Worm (Caenorhabditis elegans): Measurements from ENCODE around the gene Y49F6A.12.

The Y49F6A.12 gene

ce11 chrII:3598721-3599120, 3.3 kb downstream of the Y49F6A.12 start, which contains the start of gene Y49F6A.11:
Gene Y49F6A.11, minus strand, starts transcription at chrII:3598821.
- TF ChIP-seq elt-1 (tag; optimal IDR thresholded peaks at IDR 0.05) (no peak), ZK546.5 (tag; optimal IDR thresholded peaks at IDR 0.05) (no peak), nhr-21 (tag; optimal IDR thresholded peaks at IDR 0.05) (no peak), blmp-1 (tag; optimal IDR thresholded peaks at IDR 0.05; ENCODE audit: insufficient read depth) (no peak)

ce11 chrII:3604578-3604977, 9.1 kb downstream of the Y49F6A.12 start:
- TF ChIP-seq sma-3 (GFP tag; optimal IDR thresholded peaks at IDR 0.05) (no peak), nhr-6 (tag; optimal IDR thresholded peaks at IDR 0.05) (no peak)

ce11 chrII:3609764-3610163, 14.3 kb downstream of the Y49F6A.12 start, which contains the start of gene Y49F6A.5:
Gene Y49F6A.5, minus strand, starts transcription at chrII:3609864.
- TF ChIP-seq nhr-237 (tag; optimal IDR thresholded peaks at IDR 0.05): no peak
- no peak for TF ChIP-seq elt-1 (tag; optimal IDR thresholded peaks at IDR 0.05)
- no peak for TF ChIP-seq nhr-21 (tag; optimal IDR thresholded peaks at IDR 0.05)
- TF ChIP-seq nhr-11 (tag; optimal IDR thresholded peaks at IDR 0.05): no peak
- no peak for TF ChIP-seq C34F6.9 (tag; optimal IDR thresholded peaks at IDR 0.05)
- no peak for TF ChIP-seq zag-1 (tag; optimal IDR thresholded peaks at IDR 0.05)
- no peak for TF ChIP-seq nhr-6 (tag; optimal IDR thresholded peaks at IDR 0.05)
- no peak for TF ChIP-seq sma-3 (GFP tag; optimal IDR thresholded peaks at IDR 0.05)
- no peak for TF ChIP-seq mab-5 (tag; optimal IDR thresholded peaks at IDR 0.05)
- TF ChIP-seq ztf-4 (tag; optimal IDR thresholded peaks at IDR 0.05): no peak
- no peak for TF ChIP-seq ztf-11 (tag; optimal IDR thresholded peaks at IDR 0.05)
- no peak for TF ChIP-seq ceh-16 (tag; optimal IDR thresholded peaks at IDR 0.05)
- no peak for TF ChIP-seq ama-1 (optimal IDR thresholded peaks at IDR 0.05)
- TF ChIP-seq unc-62 (GFP tag; optimal IDR thresholded peaks at IDR 0.05): no peak
- TF ChIP-seq nhr-129 (tag; optimal IDR thresholded peaks at IDR 0.05): no peak

ce11 chrII:3616615-3617014, 21.2 kb downstream of the Y49F6A.12 start:
- TF ChIP-seq ZK546.5 (tag; optimal IDR thresholded peaks at IDR 0.05) (no peak), lin-11 (tag; optimal IDR thresholded peaks at IDR 0.05) (no peak), unc-39 (tag; optimal IDR thresholded peaks at IDR 0.05) (no peak), C34F6.9 (tag; optimal IDR thresholded peaks at IDR 0.05) (no peak), fos-1 (tag; optimal IDR thresholded peaks at IDR 0.05) (no peak), sem-4 (tag; optimal IDR thresholded peaks at IDR 0.05) (no peak), dmd-4 (tag; optimal IDR thresholded peaks at IDR 0.05) (no peak), ceh-16 (tag; optimal IDR thresholded peaks at IDR 0.05) (no peak), ama-1 (optimal IDR thresholded peaks at IDR 0.05) (no peak), nhr-12 (tag; optimal IDR thresholded peaks at IDR 0.05) (no peak), unc-55 (GFP tag; optimal IDR thresholded peaks at IDR 0.05) (no peak)

- TF ChIP-seq unc-55 (GFP tag; optimal IDR thresholded peaks at IDR 0.05): no peak
- TF ChIP-seq nhr-11 (tag; optimal IDR thresholded peaks at IDR 0.05): no peak
- TF ChIP-seq C34F6.9 (tag; optimal IDR thresholded peaks at IDR 0.05): no peak
- no peak for TF ChIP-seq lin-11 (tag; optimal IDR thresholded peaks at IDR 0.05)
- TF ChIP-seq fos-1 (tag; optimal IDR thresholded peaks at IDR 0.05): no peak
- TF ChIP-seq F13H6.1 (tag; optimal IDR thresholded peaks at IDR 0.05): no peak
- TF ChIP-seq crh-2 (tag; optimal IDR thresholded peaks at IDR 0.05): no peak
- no peak for TF ChIP-seq gmeb-1 (tag; optimal IDR thresholded peaks at IDR 0.05)
Observed at ce11 chrII:3617512-3617911, 22.1 kb downstream of the Y49F6A.12 start, which contains the start of gene F40E12.1. Gene F40E12.1, plus strand, starts transcription at chrII:3617812.

ce11 chrII:3620862-3621261, 25.4 kb downstream of the Y49F6A.12 start:
- TF ChIP-seq sma-3 (GFP tag; optimal IDR thresholded peaks at IDR 0.05): no peak
- no peak for TF ChIP-seq mbf-1 (tag; optimal IDR thresholded peaks at IDR 0.05)
- TF ChIP-seq ceh-82 (tag; optimal IDR thresholded peaks at IDR 0.05): no peak
- TF ChIP-seq nhr-6 (tag; optimal IDR thresholded peaks at IDR 0.05): no peak
- TF ChIP-seq mdl-1 (tag; optimal IDR thresholded peaks at IDR 0.05): no peak
- no peak for TF ChIP-seq lin-39 (tag; optimal IDR thresholded peaks at IDR 0.05)
- no peak for TF ChIP-seq nhr-21 (tag; optimal IDR thresholded peaks at IDR 0.05)
- TF ChIP-seq elt-3 (tag; optimal IDR thresholded peaks at IDR 0.05): no peak
- TF ChIP-seq sma-9 (GFP tag; optimal IDR thresholded peaks at IDR 0.05): no peak
- TF ChIP-seq sma-9 (tag; optimal IDR thresholded peaks at IDR 0.05): no peak
- no peak for TF ChIP-seq ceh-16 (tag; optimal IDR thresholded peaks at IDR 0.05)
- TF ChIP-seq unc-39 (tag; optimal IDR thresholded peaks at IDR 0.05): no peak
- no peak for TF ChIP-seq ztf-11 (tag; optimal IDR thresholded peaks at IDR 0.05)
- no peak for TF ChIP-seq lin-13 (GFP tag; optimal IDR thresholded peaks at IDR 0.05)
- no peak for TF ChIP-seq ZK546.5 (tag; optimal IDR thresholded peaks at IDR 0.05)
- no peak for TF ChIP-seq zag-1 (tag; optimal IDR thresholded peaks at IDR 0.05)
- no peak for TF ChIP-seq peb-1 (tag; optimal IDR thresholded peaks at IDR 0.05)
- TF ChIP-seq Y55F3AM.14 (GFP tag; optimal IDR thresholded peaks at IDR 0.05): no peak
- TF ChIP-seq aly-2 (tag; optimal IDR thresholded peaks at IDR 0.05): no peak
- TF ChIP-seq nhr-11 (tag; optimal IDR thresholded peaks at IDR 0.05): no peak
